Fruit fly (Drosophila melanogaster) whole organism, embryonic: Measurements from ENCODE around the gene CG15418.

ENCODE experiments used
- CG6765 ChIP-seq: fragments of 200-800 bp; sonication (Bioruptor generic); optimal IDR thresholded peaks from 3 replicates; lab custom pipeline; 2017; ENCODE audit warnings: missing biosample characterization, mild to moderate bottlenecking, missing genetic modification characterization
- ind ChIP-seq: fragments of 200-800 bp; sonication (Bioruptor generic); optimal IDR thresholded peaks from 3 replicates; lab custom pipeline; 2016; ENCODE audit warnings: missing biosample characterization, missing genetic modification characterization
- peb ChIP-seq: fragments of 200-800 bp; sonication (Bioruptor generic); IDR thresholded peaks from 2 replicates; pipeline ENCODE4 v1.3.6; 2022; ENCODE audit warnings: missing biosample characterization, missing genetic modification characterization

DNA sequence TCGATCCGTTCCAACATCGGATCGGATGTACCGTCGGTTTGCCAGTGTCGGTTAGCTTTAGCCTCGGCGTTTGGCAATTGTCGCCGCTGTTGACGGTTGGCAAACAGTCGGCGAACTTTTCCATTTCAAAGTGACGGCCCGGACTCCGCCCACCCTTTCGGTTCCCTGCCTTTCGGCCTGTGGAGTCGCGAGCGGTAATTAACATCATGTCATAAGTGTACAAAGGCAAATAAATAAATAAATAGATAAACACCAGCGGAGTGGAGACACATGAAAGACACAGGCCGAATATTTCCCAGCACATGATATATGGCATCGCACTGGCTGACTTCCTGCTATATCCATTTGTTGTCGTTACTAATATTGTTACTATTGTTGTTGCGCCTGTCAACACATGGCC, 12.7 kb downstream of the CG15418 start:
- TF ChIP-seq peb (GFP tag; lab: Robert Waterston, UW) (no peak), ind (no peak), CG6765 (GFP tag; lab: Kevin White, UChicago) (no peak)
